Fruit fly (Drosophila melanogaster) whole organism, prepupa: Measurements from ENCODE around the gene CG7907.

Source experiments
- Blimp-1 ChIP-seq: fragments of 200-800 bp; sonication (Bioruptor generic); optimal IDR thresholded peaks from 3 replicates; lab custom pipeline; 2017; ENCODE audit warnings: missing biosample characterization, missing genetic modification characterization, mild to moderate bottlenecking, moderate library complexity, missing genetic modification reagents
- CG10631 ChIP-seq: fragments of 200-800 bp; sonication (Bioruptor generic); optimal IDR thresholded peaks from 2 replicates; lab custom pipeline; 2016; ENCODE audit warnings: missing biosample characterization, missing genetic modification characterization
- CG10669 ChIP-seq: fragments of 200-800 bp; sonication (Bioruptor generic); optimal IDR thresholded peaks from 3 replicates; lab custom pipeline; 2018; ENCODE audit warnings: missing biosample characterization, mild to moderate bottlenecking, missing genetic modification characterization, moderate library complexity
- CG11294 ChIP-seq: fragments of 200-800 bp; sonication (Bioruptor generic); IDR thresholded peaks from 2 replicates; pipeline ENCODE4 v1.3.6; 2022; ENCODE audit warnings: missing biosample characterization, missing genetic modification characterization
- CG11762 ChIP-seq: fragments of 200-800 bp; sonication (Bioruptor generic); optimal IDR thresholded peaks from 3 replicates; lab custom pipeline; 2016; ENCODE audit warnings: missing biosample characterization, missing genetic modification characterization; ENCODE audit not compliant: insufficient read depth
- CG11902 ChIP-seq: fragments of 200-800 bp; sonication (Bioruptor generic); optimal IDR thresholded peaks from 3 replicates; lab custom pipeline; 2016; ENCODE audit warnings: missing biosample characterization, missing genetic modification characterization
- CG1621 ChIP-seq: fragments of 200-800 bp; sonication (Bioruptor generic); optimal IDR thresholded peaks from 3 replicates; lab custom pipeline; 2018; ENCODE audit warnings: missing biosample characterization, mild to moderate bottlenecking, missing genetic modification characterization
- CG16779 ChIP-seq: fragments of 200-800 bp; sonication (Bioruptor generic); optimal IDR thresholded peaks from 3 replicates; lab custom pipeline; 2017; ENCODE audit warnings: missing biosample characterization, mild to moderate bottlenecking, missing genetic modification characterization
- CG31627 ChIP-seq: fragments of 200-800 bp; sonication (Bioruptor generic); optimal IDR thresholded peaks from 3 replicates; lab custom pipeline; 2016; ENCODE audit warnings: missing biosample characterization, missing genetic modification characterization
- CG32006 ChIP-seq: fragments of 200-800 bp; sonication (Bioruptor generic); optimal IDR thresholded peaks from 3 replicates; lab custom pipeline; 2017; ENCODE audit warnings: missing biosample characterization, mild to moderate bottlenecking, missing genetic modification characterization
- CG34406 ChIP-seq: fragments of 200-800 bp; sonication (Bioruptor generic); optimal IDR thresholded peaks from 3 replicates; lab custom pipeline; 2016; ENCODE audit warnings: missing biosample characterization, missing genetic modification characterization
- CG3919 ChIP-seq: fragments of 200-800 bp; sonication (Bioruptor generic); optimal IDR thresholded peaks from 3 replicates; lab custom pipeline; 2016; ENCODE audit warnings: missing biosample characterization, missing genetic modification characterization
- CG6163 ChIP-seq: fragments of 200-800 bp; sonication (Bioruptor generic); IDR thresholded peaks from 3 replicates; pipeline ENCODE4 v1.3.6; 2022; ENCODE audit warnings: missing biosample characterization, missing genetic modification characterization
- CG6276 ChIP-seq: fragments of 200-800 bp; sonication (Bioruptor generic); optimal IDR thresholded peaks from 2 replicates; lab custom pipeline; 2017; ENCODE audit warnings: missing biosample characterization, mild to moderate bottlenecking, missing genetic modification characterization
- CG8119 ChIP-seq: fragments of 200-800 bp; sonication (Bioruptor generic); IDR thresholded peaks from 3 replicates; pipeline ENCODE4 v1.3.6; 2022; ENCODE audit warnings: missing biosample characterization, missing genetic modification characterization
- CG8319 ChIP-seq: fragments of 200-800 bp; sonication (Bioruptor generic); optimal IDR thresholded peaks from 3 replicates; lab custom pipeline; 2016; ENCODE audit warnings: missing biosample characterization, missing genetic modification characterization
- CG8632 ChIP-seq: fragments of 200-800 bp; sonication (Bioruptor generic); optimal IDR thresholded peaks from 3 replicates; lab custom pipeline; 2016; ENCODE audit warnings: missing biosample characterization, missing genetic modification characterization
- CG9139 ChIP-seq: fragments of 200-800 bp; sonication (Bioruptor generic); optimal IDR thresholded peaks from 3 replicates; lab custom pipeline; 2017; ENCODE audit warnings: missing biosample characterization, mild to moderate bottlenecking, missing genetic modification characterization
- Eip75B ChIP-seq: fragments of 200-800 bp; sonication (Bioruptor generic); optimal IDR thresholded peaks from 3 replicates; lab custom pipeline; 2016; ENCODE audit warnings: missing biosample characterization, missing genetic modification characterization
- Eip78C ChIP-seq: fragments of 200-800 bp; sonication (Bioruptor generic); peaks from one replicate; lab custom pipeline; 2016; ENCODE audit warnings: missing biosample characterization, missing genetic modification characterization
- Ets21C ChIP-seq: fragments of 200-800 bp; sonication (Bioruptor generic); optimal IDR thresholded peaks from 3 replicates; lab custom pipeline; 2016; ENCODE audit warnings: missing biosample characterization, missing genetic modification characterization
- Gug ChIP-seq: fragments of 200-800 bp; sonication (Bioruptor generic); IDR thresholded peaks from 2 replicates; pipeline ENCODE4 v1.3.6; 2022; ENCODE audit warnings: missing biosample characterization, missing genetic modification characterization
- Hr38 ChIP-seq: sonication (Bioruptor generic); optimal IDR thresholded peaks from 2 replicates; lab custom pipeline; 2016; ENCODE audit warnings: missing biosample characterization, missing genetic modification characterization
- Hr39 ChIP-seq: fragments of 200-800 bp; sonication (Bioruptor generic); optimal IDR thresholded peaks from 2 replicates; lab custom pipeline; 2016; ENCODE audit warnings: missing biosample characterization, missing genetic modification characterization
- Hr4 ChIP-seq: fragments of 200-800 bp; sonication (Bioruptor generic); optimal IDR thresholded peaks from 3 replicates; lab custom pipeline; 2016; ENCODE audit warnings: missing biosample characterization, missing genetic modification characterization
- Sox102F ChIP-seq: fragments of 200-800 bp; sonication (Bioruptor generic); optimal IDR thresholded peaks from 2 replicates; lab custom pipeline; 2016; ENCODE audit warnings: missing biosample characterization, mild to moderate bottlenecking, missing genetic modification characterization
- Sox14 ChIP-seq: fragments of 200-800 bp; sonication (Bioruptor generic); optimal IDR thresholded peaks from 3 replicates; lab custom pipeline; 2016; ENCODE audit warnings: missing biosample characterization, missing genetic modification characterization
- Sox15 ChIP-seq: fragments of 200-800 bp; sonication (Bioruptor generic); optimal IDR thresholded peaks from 3 replicates; lab custom pipeline; 2016; ENCODE audit warnings: missing biosample characterization, missing genetic modification characterization
- achi ChIP-seq: fragments of 200-800 bp; sonication (Bioruptor generic); optimal IDR thresholded peaks from 3 replicates; lab custom pipeline; 2016; ENCODE audit warnings: missing biosample characterization, missing genetic modification characterization
- acj6 ChIP-seq: fragments of 200-800 bp; sonication (Bioruptor generic); optimal IDR thresholded peaks from 3 replicates; lab custom pipeline; 2016; ENCODE audit warnings: missing biosample characterization, missing genetic modification characterization
- cyc ChIP-seq: fragments of 200-800 bp; sonication (Bioruptor generic); optimal IDR thresholded peaks from 3 replicates; lab custom pipeline; 2016; ENCODE audit warnings: missing biosample characterization, missing genetic modification characterization
- dac ChIP-seq: fragments of 200-800 bp; sonication (Bioruptor generic); optimal IDR thresholded peaks from 2 replicates; lab custom pipeline; 2017; ENCODE audit warnings: missing biosample characterization, mild to moderate bottlenecking, missing genetic modification characterization
- dsx ChIP-seq: fragments of 200-800 bp; optimal IDR thresholded peaks from 3 replicates; lab custom pipeline; 2019; ENCODE audit warnings: missing biosample characterization, mild to moderate bottlenecking, missing genetic modification characterization, moderate library complexity; ENCODE audit not compliant: poor library complexity, severe bottlenecking
- eg ChIP-seq: fragments of 200-800 bp; sonication (Bioruptor generic); IDR thresholded peaks from 3 replicates; pipeline ENCODE4 v1.3.6; 2022; ENCODE audit warnings: missing biosample characterization, missing genetic modification characterization
- esn ChIP-seq: fragments of 200-800 bp; sonication (Bioruptor generic); optimal IDR thresholded peaks from 2 replicates; lab custom pipeline; 2016; ENCODE audit warnings: missing biosample characterization, mild to moderate bottlenecking, missing genetic modification characterization, moderate library complexity
- net ChIP-seq: fragments of 200-800 bp; sonication (Bioruptor generic); optimal IDR thresholded peaks from 3 replicates; lab custom pipeline; 2016; ENCODE audit warnings: missing biosample characterization, missing genetic modification characterization
- pdm3 ChIP-seq: fragments of 200-800 bp; sonication (Bioruptor generic); optimal IDR thresholded peaks from 3 replicates; lab custom pipeline; 2016; ENCODE audit warnings: missing biosample characterization, missing genetic modification characterization
- spab ChIP-seq: fragments of 200-800 bp; sonication (Bioruptor generic); optimal IDR thresholded peaks from 2 replicates; lab custom pipeline; 2017; ENCODE audit warnings: missing biosample characterization, mild to moderate bottlenecking, missing genetic modification characterization, missing genetic modification reagents
- ss ChIP-seq, 2 experiments: fragments of 200-800 bp; sonication (Bioruptor generic); optimal IDR thresholded peaks; 2 replicates in 1 of 2; 3 replicates in 1 of 2; lab custom pipeline; 2017 to 2018; ENCODE audit warnings: mild to moderate bottlenecking in 2 of 2, missing biosample characterization in 2 of 2, missing genetic modification characterization in 2 of 2, moderate library complexity in 1 of 2
- svp ChIP-seq: fragments of 200-800 bp; sonication (Bioruptor generic); peaks from one replicate; lab custom pipeline; 2016; ENCODE audit warnings: missing biosample characterization, missing genetic modification characterization
- topi ChIP-seq: fragments of 200-800 bp; sonication (Bioruptor generic); optimal IDR thresholded peaks from 3 replicates; lab custom pipeline; 2016; ENCODE audit warnings: missing biosample characterization, missing genetic modification characterization
- vri ChIP-seq: fragments of 200-800 bp; sonication (Bioruptor generic); optimal IDR thresholded peaks from 3 replicates; lab custom pipeline; 2016; ENCODE audit warnings: missing biosample characterization, mild to moderate bottlenecking, missing genetic modification characterization

CG7907 gene

DNA sequence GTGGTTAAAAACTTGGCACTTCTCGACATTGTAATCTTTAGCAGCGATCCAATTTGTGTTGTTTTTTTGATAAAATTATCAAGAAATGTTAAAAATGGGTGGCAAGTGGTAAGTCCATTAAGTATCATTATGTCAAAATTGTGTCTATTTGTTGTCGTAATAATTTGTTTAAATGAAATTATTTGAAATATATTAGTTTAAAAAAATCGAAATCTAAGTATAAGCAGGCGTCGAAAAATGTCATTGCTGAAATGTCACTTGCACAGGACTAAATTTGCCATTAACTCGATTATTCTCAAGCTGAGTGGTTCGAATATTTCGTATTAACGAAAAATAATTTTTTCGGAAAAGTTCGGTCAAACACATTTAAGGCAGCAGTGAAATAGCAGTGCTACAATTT is at the start of gene CG7907:
Gene CG7907, plus strand, starts transcription at position 301 of the 400 bp plus-strand sequence.
- TF ChIP-seq CG6163 (no peak), Hr4 (GFP tag; lab: Kevin White, UChicago) (no peak), spab (GFP tag; lab: Kevin White, UChicago) (no peak), CG8119 (GFP tag; lab: Robert Waterston, UW) (no peak), CG6276 (GFP tag; lab: Kevin White, UChicago) (no peak), dac (GFP tag; lab: Kevin White, UChicago) (no peak), CG11294 (GFP tag; lab: Robert Waterston, UW) (no peak), Sox102F (GFP tag; lab: Kevin White, UChicago) (no peak), Sox14 (no peak), CG11762 (GFP tag; lab: Kevin White, UChicago) (no peak), Gug (GFP tag; lab: Robert Waterston, UW) (no peak)
- TF ChIP-seq, all 60 proteins: peak for 0

DNA sequence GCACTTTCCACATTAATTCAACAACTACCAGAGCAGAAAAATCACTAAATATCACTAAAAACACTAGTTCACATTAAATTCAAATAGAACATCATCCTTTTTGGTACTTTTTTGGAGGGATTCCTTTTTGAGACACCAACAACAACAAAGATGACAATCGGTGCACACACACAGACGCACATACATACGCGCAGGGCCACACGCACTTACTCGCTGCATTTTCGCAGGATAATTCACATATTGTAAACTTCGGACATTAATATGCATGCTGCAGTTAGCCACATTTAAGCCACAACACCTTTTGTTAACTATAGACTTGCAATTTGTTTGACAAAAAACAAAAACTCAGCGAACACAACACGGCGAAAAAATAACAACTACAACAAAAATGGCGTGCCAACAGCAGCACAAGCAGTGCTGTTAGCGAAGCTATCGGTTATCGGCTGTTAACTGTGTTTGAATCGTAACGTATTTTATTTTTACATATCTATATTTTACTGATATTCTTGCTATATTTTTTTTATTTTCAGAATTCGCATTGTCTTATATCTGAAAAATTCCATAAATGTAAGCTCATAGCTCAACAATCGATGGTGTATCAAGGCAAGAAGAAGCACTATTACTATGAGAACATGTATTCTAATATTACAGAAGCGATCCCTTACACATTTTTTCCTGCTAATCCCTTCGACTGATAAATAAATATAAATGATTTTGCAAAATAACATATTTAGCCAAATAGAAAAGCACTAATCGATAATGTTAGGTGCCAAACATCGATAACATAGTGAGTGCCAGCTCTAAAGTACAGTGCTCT is 44.0 kb upstream of the CG7907 start:
- TF ChIP-seq esn (GFP tag; lab: Kevin White, UChicago) (peak; percentile 14), Eip78C (GFP tag; lab: Kevin White, UChicago) (no peak)

DNA sequence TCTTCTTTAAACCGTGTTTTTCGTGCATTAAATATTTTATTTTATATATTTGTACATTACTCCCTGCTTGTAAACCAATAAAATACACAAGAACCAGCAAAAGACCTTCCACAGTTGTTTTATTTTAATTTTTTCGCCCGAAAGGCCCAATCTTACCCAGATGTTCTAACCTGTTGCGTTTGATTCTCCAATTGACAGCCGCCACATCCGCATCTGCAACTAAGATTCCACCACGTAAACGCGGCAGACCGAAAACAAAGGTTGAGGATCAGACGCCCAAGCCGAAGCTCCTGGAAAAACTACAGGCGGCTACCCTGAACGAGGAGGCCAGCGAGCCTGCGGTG is 43.4 kb upstream of the CG7907 start:
- no peak for TF ChIP-seq topi
- no peak for TF ChIP-seq svp
- no peak for TF ChIP-seq Hr39 (GFP tag; lab: Kevin White, UChicago)
- no peak for TF ChIP-seq esn (GFP tag; lab: Kevin White, UChicago)
- TF ChIP-seq dsx = no peak
- TF ChIP-seq CG16779 (tag; lab: Kevin White, UChicago) = no peak
- TF ChIP-seq CG34406 (GFP tag; lab: Kevin White, UChicago) = no peak
- TF ChIP-seq net (GFP tag; lab: Kevin White, UChicago) = no peak
- no peak for TF ChIP-seq Blimp-1 (GFP tag; lab: Kevin White, UChicago)
- TF ChIP-seq Ets21C (GFP tag; lab: Kevin White, UChicago) = no peak

DNA sequence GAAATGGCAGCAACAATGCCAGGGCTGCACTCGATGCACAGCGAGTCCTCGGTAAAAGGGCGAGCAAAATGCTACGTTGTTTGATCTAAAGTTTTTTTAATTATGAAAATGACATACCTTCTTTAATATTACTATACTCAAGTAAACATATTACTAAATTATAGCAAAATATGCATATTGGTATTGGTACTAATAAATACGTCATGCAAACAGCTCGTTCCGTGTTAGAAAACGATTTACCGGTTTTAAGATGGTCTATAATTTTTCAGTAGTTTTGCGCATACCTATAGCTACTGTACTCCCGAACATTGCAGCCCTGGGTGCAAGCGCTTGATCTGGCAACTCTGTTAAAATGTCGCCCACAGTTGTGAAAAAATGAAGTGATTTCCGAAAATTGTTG is 38.3 kb upstream of the CG7907 start:
- TF ChIP-seq Hr38 (GFP tag; lab: Kevin White, UChicago) (peak; percentile 43), CG8632 (GFP tag; lab: Kevin White, UChicago) (peak; percentile 93), vri (GFP tag; lab: Kevin White, UChicago) (no peak), achi (peak; percentile 97), esn (GFP tag; lab: Kevin White, UChicago) (peak; percentile 98), svp (peak; percentile 99), Hr39 (GFP tag; lab: Kevin White, UChicago) (peak; percentile 98), CG9139 (GFP tag; lab: Kevin White, UChicago) (peak; percentile 87), CG6163 (no peak; the same call in 1 of the 3 replicates), CG16779 (tag; lab: Kevin White, UChicago) (no peak), Sox102F (GFP tag; lab: Kevin White, UChicago) (peak; percentile 95), CG3919 (GFP tag; lab: Kevin White, UChicago) (peak; percentile 96), Ets21C (GFP tag; lab: Kevin White, UChicago) (peak; percentile 96), CG32006 (GFP tag; lab: Kevin White, UChicago) (peak; percentile 97), Sox15 (GFP tag; lab: Kevin White, UChicago) (peak; percentile 97), CG10669 (GFP tag; lab: Kevin White, UChicago) (peak; percentile 94), Blimp-1 (GFP tag; lab: Kevin White, UChicago) (peak; percentile 91), acj6 (peak; percentile 98), Eip75B (GFP tag; lab: Kevin White, UChicago) (peak; percentile 95), CG6276 (GFP tag; lab: Kevin White, UChicago) (no peak), dsx (peak; percentile 89), Sox14 (peak; percentile 98), CG31627 (GFP tag; lab: Kevin White, UChicago) (peak; percentile 98), CG10631 (GFP tag; lab: Kevin White, UChicago) (peak; percentile 98), CG34406 (GFP tag; lab: Kevin White, UChicago) (peak; percentile 94), CG11902 (GFP tag; lab: Kevin White, UChicago) (peak; percentile 98), CG11762 (GFP tag; lab: Kevin White, UChicago) (peak; percentile 93), CG8119 (GFP tag; lab: Robert Waterston, UW) (peak; percentile 94), cyc (GFP tag; lab: Kevin White, UChicago) (peak; percentile 98), eg (GFP tag; lab: Robert Waterston, UW) (peak; percentile 92; the same call in 2 of the 3 replicates), CG8319 (GFP tag; lab: Kevin White, UChicago) (peak; percentile 97), CG1621 (tag; lab: Kevin White, UChicago) (peak; percentile 90), ss (GFP tag; optimal IDR thresholded peaks at IDR 0.05; lab: Kevin White, UChicago) (peak in 1 of 2 experiments; percentile 95), pdm3 (peak; percentile 98)
